Fruit fly (Drosophila melanogaster) whole organism, prepupa: Measurements from ENCODE around the gene CG34125.

Experiments used
- Blimp-1 ChIP-seq: fragments of 200-800 bp; sonication (Bioruptor generic); optimal IDR thresholded peaks from 3 replicates; lab custom pipeline; 2017; ENCODE audit warnings: missing biosample characterization, missing genetic modification characterization, mild to moderate bottlenecking, moderate library complexity, missing genetic modification reagents
- CG10631 ChIP-seq: fragments of 200-800 bp; sonication (Bioruptor generic); optimal IDR thresholded peaks from 2 replicates; lab custom pipeline; 2016; ENCODE audit warnings: missing biosample characterization, missing genetic modification characterization
- CG10669 ChIP-seq: fragments of 200-800 bp; sonication (Bioruptor generic); optimal IDR thresholded peaks from 3 replicates; lab custom pipeline; 2018; ENCODE audit warnings: missing biosample characterization, mild to moderate bottlenecking, missing genetic modification characterization, moderate library complexity
- CG15336 ChIP-seq: fragments of 200-800 bp; sonication (Bioruptor generic); IDR thresholded peaks from 2 replicates; pipeline ENCODE4 v1.3.6; 2022; ENCODE audit warnings: missing biosample characterization, missing genetic modification characterization
- CG1621 ChIP-seq: fragments of 200-800 bp; sonication (Bioruptor generic); optimal IDR thresholded peaks from 3 replicates; lab custom pipeline; 2018; ENCODE audit warnings: missing biosample characterization, mild to moderate bottlenecking, missing genetic modification characterization
- CG16779 ChIP-seq: fragments of 200-800 bp; sonication (Bioruptor generic); optimal IDR thresholded peaks from 3 replicates; lab custom pipeline; 2017; ENCODE audit warnings: missing biosample characterization, mild to moderate bottlenecking, missing genetic modification characterization
- CG3032 ChIP-seq: fragments of 200-800 bp; optimal IDR thresholded peaks from 2 replicates; lab custom pipeline; 2019; ENCODE audit warnings: missing biosample characterization, mild to moderate bottlenecking, missing genetic modification characterization, moderate library complexity
- CG31627 ChIP-seq: fragments of 200-800 bp; sonication (Bioruptor generic); optimal IDR thresholded peaks from 3 replicates; lab custom pipeline; 2016; ENCODE audit warnings: missing biosample characterization, missing genetic modification characterization
- CG32006 ChIP-seq: fragments of 200-800 bp; sonication (Bioruptor generic); optimal IDR thresholded peaks from 3 replicates; lab custom pipeline; 2017; ENCODE audit warnings: missing biosample characterization, mild to moderate bottlenecking, missing genetic modification characterization
- CG34406 ChIP-seq: fragments of 200-800 bp; sonication (Bioruptor generic); optimal IDR thresholded peaks from 3 replicates; lab custom pipeline; 2016; ENCODE audit warnings: missing biosample characterization, missing genetic modification characterization
- CG3919 ChIP-seq: fragments of 200-800 bp; sonication (Bioruptor generic); optimal IDR thresholded peaks from 3 replicates; lab custom pipeline; 2016; ENCODE audit warnings: missing biosample characterization, missing genetic modification characterization
- CG6163 ChIP-seq: fragments of 200-800 bp; sonication (Bioruptor generic); IDR thresholded peaks from 3 replicates; pipeline ENCODE4 v1.3.6; 2022; ENCODE audit warnings: missing biosample characterization, missing genetic modification characterization
- CG6276 ChIP-seq: fragments of 200-800 bp; sonication (Bioruptor generic); optimal IDR thresholded peaks from 2 replicates; lab custom pipeline; 2017; ENCODE audit warnings: missing biosample characterization, mild to moderate bottlenecking, missing genetic modification characterization
- CG6792 ChIP-seq: fragments of 200-800 bp; sonication (Bioruptor generic); optimal IDR thresholded peaks from 3 replicates; lab custom pipeline; 2016; ENCODE audit warnings: missing biosample characterization, missing genetic modification characterization
- CG6808 ChIP-seq: fragments of 200-800 bp; sonication (Bioruptor generic); optimal IDR thresholded peaks from 3 replicates; lab custom pipeline; 2017; ENCODE audit warnings: missing biosample characterization, missing genetic modification characterization, mild to moderate bottlenecking, moderate library complexity, missing genetic modification reagents
- CG6854 ChIP-seq: fragments of 200-800 bp; sonication (Bioruptor generic); optimal IDR thresholded peaks from 2 replicates; lab custom pipeline; 2017; ENCODE audit warnings: missing biosample characterization, mild to moderate bottlenecking, missing genetic modification characterization
- CG7368 ChIP-seq: fragments of 200-800 bp; sonication (Bioruptor generic); optimal IDR thresholded peaks from 3 replicates; lab custom pipeline; 2016; ENCODE audit warnings: missing biosample characterization, missing genetic modification characterization
- CG8119 ChIP-seq: fragments of 200-800 bp; sonication (Bioruptor generic); IDR thresholded peaks from 3 replicates; pipeline ENCODE4 v1.3.6; 2022; ENCODE audit warnings: missing biosample characterization, missing genetic modification characterization
- CG8319 ChIP-seq: fragments of 200-800 bp; sonication (Bioruptor generic); optimal IDR thresholded peaks from 3 replicates; lab custom pipeline; 2016; ENCODE audit warnings: missing biosample characterization, missing genetic modification characterization
- CG9139 ChIP-seq: fragments of 200-800 bp; sonication (Bioruptor generic); optimal IDR thresholded peaks from 3 replicates; lab custom pipeline; 2017; ENCODE audit warnings: missing biosample characterization, mild to moderate bottlenecking, missing genetic modification characterization
- Eip75B ChIP-seq: fragments of 200-800 bp; sonication (Bioruptor generic); optimal IDR thresholded peaks from 3 replicates; lab custom pipeline; 2016; ENCODE audit warnings: missing biosample characterization, missing genetic modification characterization
- Eip93F ChIP-seq: fragments of 200-800 bp; sonication (Bioruptor generic); optimal IDR thresholded peaks from 2 replicates; lab custom pipeline; 2016; ENCODE audit warnings: missing biosample characterization, mild to moderate bottlenecking, missing genetic modification characterization
- Ets21C ChIP-seq: fragments of 200-800 bp; sonication (Bioruptor generic); optimal IDR thresholded peaks from 3 replicates; lab custom pipeline; 2016; ENCODE audit warnings: missing biosample characterization, missing genetic modification characterization
- Ets96B ChIP-seq: fragments of 200-800 bp; optimal IDR thresholded peaks from 2 replicates; lab custom pipeline; 2019; ENCODE audit warnings: missing biosample characterization, mild to moderate bottlenecking, missing genetic modification characterization, moderate library complexity
- Gug ChIP-seq: fragments of 200-800 bp; sonication (Bioruptor generic); IDR thresholded peaks from 2 replicates; pipeline ENCODE4 v1.3.6; 2022; ENCODE audit warnings: missing biosample characterization, missing genetic modification characterization
- Hr38 ChIP-seq: sonication (Bioruptor generic); optimal IDR thresholded peaks from 2 replicates; lab custom pipeline; 2016; ENCODE audit warnings: missing biosample characterization, missing genetic modification characterization
- Hr4 ChIP-seq: fragments of 200-800 bp; sonication (Bioruptor generic); optimal IDR thresholded peaks from 3 replicates; lab custom pipeline; 2016; ENCODE audit warnings: missing biosample characterization, missing genetic modification characterization
- Lpt ChIP-seq: fragments of 200-800 bp; sonication (Bioruptor generic); optimal IDR thresholded peaks from 3 replicates; lab custom pipeline; 2016; ENCODE audit warnings: missing biosample characterization, missing genetic modification characterization
- OdsH ChIP-seq: fragments of 200-800 bp; sonication (Bioruptor generic); optimal IDR thresholded peaks from 3 replicates; lab custom pipeline; 2016; ENCODE audit warnings: missing biosample characterization, missing genetic modification characterization
- Smox ChIP-seq: fragments of 200-800 bp; sonication (Bioruptor generic); optimal IDR thresholded peaks from 3 replicates; lab custom pipeline; 2016; ENCODE audit warnings: missing biosample characterization, missing genetic modification characterization
- Sox102F ChIP-seq: fragments of 200-800 bp; sonication (Bioruptor generic); optimal IDR thresholded peaks from 2 replicates; lab custom pipeline; 2016; ENCODE audit warnings: missing biosample characterization, mild to moderate bottlenecking, missing genetic modification characterization
- Sox14 ChIP-seq: fragments of 200-800 bp; sonication (Bioruptor generic); optimal IDR thresholded peaks from 3 replicates; lab custom pipeline; 2016; ENCODE audit warnings: missing biosample characterization, missing genetic modification characterization
- acj6 ChIP-seq: fragments of 200-800 bp; sonication (Bioruptor generic); optimal IDR thresholded peaks from 3 replicates; lab custom pipeline; 2016; ENCODE audit warnings: missing biosample characterization, missing genetic modification characterization
- cyc ChIP-seq: fragments of 200-800 bp; sonication (Bioruptor generic); optimal IDR thresholded peaks from 3 replicates; lab custom pipeline; 2016; ENCODE audit warnings: missing biosample characterization, missing genetic modification characterization
- dac ChIP-seq: fragments of 200-800 bp; sonication (Bioruptor generic); optimal IDR thresholded peaks from 2 replicates; lab custom pipeline; 2017; ENCODE audit warnings: missing biosample characterization, mild to moderate bottlenecking, missing genetic modification characterization
- dsx ChIP-seq: fragments of 200-800 bp; optimal IDR thresholded peaks from 3 replicates; lab custom pipeline; 2019; ENCODE audit warnings: missing biosample characterization, mild to moderate bottlenecking, missing genetic modification characterization, moderate library complexity; ENCODE audit not compliant: poor library complexity, severe bottlenecking
- eg ChIP-seq: fragments of 200-800 bp; sonication (Bioruptor generic); IDR thresholded peaks from 3 replicates; pipeline ENCODE4 v1.3.6; 2022; ENCODE audit warnings: missing biosample characterization, missing genetic modification characterization
- esn ChIP-seq: fragments of 200-800 bp; sonication (Bioruptor generic); optimal IDR thresholded peaks from 2 replicates; lab custom pipeline; 2016; ENCODE audit warnings: missing biosample characterization, mild to moderate bottlenecking, missing genetic modification characterization, moderate library complexity
- fd59A ChIP-seq: fragments of 200-800 bp; sonication (Bioruptor generic); optimal IDR thresholded peaks from 2 replicates; lab custom pipeline; 2017; ENCODE audit warnings: missing biosample characterization, mild to moderate bottlenecking, missing genetic modification characterization, missing genetic modification reagents
- fd85E ChIP-seq: fragments of 200-800 bp; sonication (Bioruptor generic); optimal IDR thresholded peaks from 3 replicates; lab custom pipeline; 2016; ENCODE audit warnings: missing biosample characterization, missing genetic modification characterization
- fkh ChIP-seq: fragments of 200-800 bp; sonication (Bioruptor generic); optimal IDR thresholded peaks from 3 replicates; lab custom pipeline; 2017; ENCODE audit warnings: missing biosample characterization, mild to moderate bottlenecking, missing genetic modification characterization, moderate library complexity
- lz ChIP-seq: fragments of 200-800 bp; sonication (Bioruptor generic); optimal IDR thresholded peaks from 3 replicates; lab custom pipeline; 2016; ENCODE audit warnings: missing biosample characterization, missing genetic modification characterization
- net ChIP-seq: fragments of 200-800 bp; sonication (Bioruptor generic); optimal IDR thresholded peaks from 3 replicates; lab custom pipeline; 2016; ENCODE audit warnings: missing biosample characterization, missing genetic modification characterization
- pdm3 ChIP-seq: fragments of 200-800 bp; sonication (Bioruptor generic); optimal IDR thresholded peaks from 3 replicates; lab custom pipeline; 2016; ENCODE audit warnings: missing biosample characterization, missing genetic modification characterization
- salr ChIP-seq, 2 experiments: fragments of 200-800 bp; sonication (Bioruptor generic); optimal IDR thresholded peaks; 3 replicates each; lab custom pipeline; 2016 to 2018; ENCODE audit warnings: missing biosample characterization in 2 of 2, missing genetic modification characterization in 2 of 2, mild to moderate bottlenecking in 1 of 2
- ss ChIP-seq, 2 experiments: fragments of 200-800 bp; sonication (Bioruptor generic); optimal IDR thresholded peaks; 2 replicates in 1 of 2; 3 replicates in 1 of 2; lab custom pipeline; 2017 to 2018; ENCODE audit warnings: mild to moderate bottlenecking in 2 of 2, missing biosample characterization in 2 of 2, missing genetic modification characterization in 2 of 2, moderate library complexity in 1 of 2
- svp ChIP-seq: fragments of 200-800 bp; sonication (Bioruptor generic); peaks from one replicate; lab custom pipeline; 2016; ENCODE audit warnings: missing biosample characterization, missing genetic modification characterization
- topi ChIP-seq: fragments of 200-800 bp; sonication (Bioruptor generic); optimal IDR thresholded peaks from 3 replicates; lab custom pipeline; 2016; ENCODE audit warnings: missing biosample characterization, missing genetic modification characterization
- vri ChIP-seq: fragments of 200-800 bp; sonication (Bioruptor generic); optimal IDR thresholded peaks from 3 replicates; lab custom pipeline; 2016; ENCODE audit warnings: missing biosample characterization, mild to moderate bottlenecking, missing genetic modification characterization

CG34125 gene

dm6 chr2L:4965420-4965819 lies at the start of gene CG34125:
CG34125 (plus strand) TSS chr2L:4965673.
- peak; percentile 40 for TF ChIP-seq cyc
- TF ChIP-seq Hr4: no peak
- TF ChIP-seq CG15336 (GFP tag; lab: Robert Waterston, UW): 0 out of 2 replicates have a peak, but pooled peaks have one; percentile 16
- TF ChIP-seq CG31627 (GFP tag; lab: Kevin White, UChicago): peak; percentile 39
- TF ChIP-seq, all 60 proteins: peak for 3

- 0 out of 2 replicates have a peak, but pooled peaks have one; percentile 33 for TF ChIP-seq CG15336 (GFP tag; lab: Robert Waterston, UW)
- TF ChIP-seq Sox102F (GFP tag; lab: Kevin White, UChicago): no peak
- no peak for TF ChIP-seq CG6854 (GFP tag; lab: Kevin White, UChicago)
- TF ChIP-seq CG10669 (GFP tag; lab: Kevin White, UChicago): peak; percentile 30
- peak; percentile 52 for TF ChIP-seq CG6792
- TF ChIP-seq esn: peak; percentile 48
- peak; percentile 40 for TF ChIP-seq CG10631
- no peak for TF ChIP-seq eg (GFP tag; lab: Robert Waterston, UW)
- no peak for TF ChIP-seq CG1621 (tag; lab: Kevin White, UChicago)
- TF ChIP-seq Sox14 (GFP tag; lab: Kevin White, UChicago): no peak
- TF ChIP-seq acj6 (GFP tag; lab: Kevin White, UChicago): peak; percentile 57
- peak; percentile 24 to 76 for TF ChIP-seq ss (GFP tag; optimal IDR thresholded peaks at IDR 0.05; lab: Kevin White, UChicago)
- TF ChIP-seq Blimp-1 (GFP tag; lab: Kevin White, UChicago): no peak
- no peak for TF ChIP-seq cyc
- TF ChIP-seq Smox: no peak
- TF ChIP-seq Hr38 (GFP tag; lab: Kevin White, UChicago): no peak
- no peak for TF ChIP-seq net (GFP tag; lab: Kevin White, UChicago)
- TF ChIP-seq Lpt (GFP tag; lab: Kevin White, UChicago): no peak
- peak; percentile 5 for TF ChIP-seq CG6276 (GFP tag; lab: Kevin White, UChicago)
- no peak for TF ChIP-seq fd85E (GFP tag; lab: Kevin White, UChicago)
- no peak for TF ChIP-seq lz (GFP tag; lab: Kevin White, UChicago)
- TF ChIP-seq CG3919 (GFP tag; lab: Kevin White, UChicago): peak; percentile 50
- peak; percentile 19 for TF ChIP-seq fd59A (GFP tag; lab: Kevin White, UChicago)
- TF ChIP-seq CG31627 (GFP tag; lab: Kevin White, UChicago): no peak
- TF ChIP-seq CG6808 (GFP tag; lab: Kevin White, UChicago): peak; percentile 48
- TF ChIP-seq CG8119 (GFP tag; lab: Robert Waterston, UW): peak; percentile 61
- TF ChIP-seq Hr4: peak; percentile 4
- TF ChIP-seq dsx: peak; percentile 53
- peak; percentile 34 for TF ChIP-seq CG7368 (GFP tag; lab: Kevin White, UChicago)
- no peak for TF ChIP-seq Ets21C (GFP tag; lab: Kevin White, UChicago)
- no peak for TF ChIP-seq pdm3 (GFP tag; lab: Kevin White, UChicago)
- TF ChIP-seq Ets96B (tag; lab: Kevin White, UChicago): peak; percentile 56
- no peak for TF ChIP-seq CG8319 (GFP tag; lab: Kevin White, UChicago)
- peak; percentile 67 for TF ChIP-seq CG32006 (GFP tag; lab: Kevin White, UChicago)
- no peak for TF ChIP-seq CG16779
- TF ChIP-seq CG3032 (tag; lab: Kevin White, UChicago): peak; percentile 58
- no peak for TF ChIP-seq salr (GFP tag; optimal IDR thresholded peaks at IDR 0.05; lab: Kevin White, UChicago)
- TF ChIP-seq OdsH (GFP tag; lab: Kevin White, UChicago): peak; percentile 62
- TF ChIP-seq CG9139 (GFP tag; lab: Kevin White, UChicago): peak; percentile 11
- TF ChIP-seq Eip75B (GFP tag; lab: Kevin White, UChicago): no peak
- peak; percentile 73 for TF ChIP-seq CG34406 (GFP tag; lab: Kevin White, UChicago)
- no peak for TF ChIP-seq vri
- TF ChIP-seq CG6163: peak; percentile 57; the same call in 1 of the 3 replicates
- no peak for TF ChIP-seq dac (GFP tag; lab: Kevin White, UChicago)
- TF ChIP-seq Gug (GFP tag; lab: Robert Waterston, UW): no peak
- no peak for TF ChIP-seq Eip93F (GFP tag; lab: Kevin White, UChicago)
- peak; percentile 65 for TF ChIP-seq svp (GFP tag; lab: Kevin White, UChicago)
- TF ChIP-seq fkh (GFP tag; lab: Kevin White, UChicago): peak; percentile 66
- TF ChIP-seq topi: peak; percentile 26
Observed at dm6 chr2L:4915715-4916153, 49.7 kb upstream of the CG34125 start.
